Fruit fly (Drosophila melanogaster) whole organism, embryonic: ENCODE results near the gene Gss1.
A peak's percentile ranks its signal among the peaks of the same experiment; 100 is the strongest.

Source experiments
- Ada2b ChIP-seq: fragments of 200-800 bp; sonication (Bioruptor generic); IDR thresholded peaks from 2 replicates; pipeline ENCODE4 v1.3.6; 2022; ENCODE audit warnings: missing biosample characterization, missing genetic modification characterization
- Asciz ChIP-seq: fragments of 200-800 bp; sonication (Bioruptor generic); optimal IDR thresholded peaks from 2 replicates; lab custom pipeline; 2017; ENCODE audit warnings: missing biosample characterization, mild to moderate bottlenecking, missing genetic modification characterization, missing genetic modification reagents
- CG11093 ChIP-seq: fragments of 200-800 bp; sonication (Bioruptor generic); IDR thresholded peaks from 3 replicates; pipeline ENCODE4 v1.3.6; 2022; ENCODE audit warnings: missing biosample characterization, missing genetic modification characterization
- CG11247 ChIP-seq: fragments of 200-800 bp; sonication (Bioruptor generic); IDR thresholded peaks from 2 replicates; pipeline ENCODE4 v1.3.6; 2022; ENCODE audit warnings: missing biosample characterization, missing genetic modification characterization
- CG14014 ChIP-seq: fragments of 200-800 bp; sonication (Bioruptor generic); IDR thresholded peaks from 2 replicates; pipeline ENCODE4 v1.3.6; 2022; ENCODE audit warnings: missing biosample characterization, missing genetic modification characterization
- CG14050 ChIP-seq: fragments of 200-800 bp; sonication (Bioruptor generic); IDR thresholded peaks from 3 replicates; pipeline ENCODE4 v1.3.6; 2022; ENCODE audit warnings: missing biosample characterization, missing genetic modification characterization
- CG1529 ChIP-seq: fragments of 200-800 bp; sonication (Bioruptor generic); optimal IDR thresholded peaks from 3 replicates; lab custom pipeline; 2018; ENCODE audit warnings: missing biosample characterization, missing genetic modification characterization
- CG17359 ChIP-seq: fragments of 200-800 bp; sonication (Bioruptor generic); optimal IDR thresholded peaks from 3 replicates; lab custom pipeline; 2018; ENCODE audit warnings: missing biosample characterization, mild to moderate bottlenecking, missing genetic modification characterization, moderate library complexity
- CG17385 ChIP-seq: fragments of 200-800 bp; sonication (Bioruptor generic); optimal IDR thresholded peaks from 3 replicates; lab custom pipeline; 2018; ENCODE audit warnings: missing biosample characterization, mild to moderate bottlenecking, missing genetic modification characterization
- CG17912 ChIP-seq: fragments of 200-800 bp; sonication (Bioruptor generic); optimal IDR thresholded peaks from 2 replicates; lab custom pipeline; 2018; ENCODE audit warnings: missing biosample characterization, mild to moderate bottlenecking, missing genetic modification characterization
- CG18011 ChIP-seq: fragments of 200-800 bp; sonication (Bioruptor generic); optimal IDR thresholded peaks from 2 replicates; lab custom pipeline; 2017; ENCODE audit warnings: missing biosample characterization, missing genetic modification characterization, mild to moderate bottlenecking, moderate library complexity, missing genotype
- CG18262 ChIP-seq: fragments of 200-800 bp; optimal IDR thresholded peaks from 3 replicates; lab custom pipeline; 2019; ENCODE audit warnings: missing biosample characterization, mild to moderate bottlenecking, missing genetic modification characterization, moderate library complexity
- CG1832 ChIP-seq: fragments of 200-800 bp; sonication (Bioruptor generic); optimal IDR thresholded peaks from 2 replicates; lab custom pipeline; 2017; ENCODE audit warnings: missing biosample characterization, mild to moderate bottlenecking, missing genetic modification characterization, inconsistent platforms
- CG30431 ChIP-seq: fragments of 200-800 bp; sonication (Bioruptor generic); optimal IDR thresholded peaks from 2 replicates; lab custom pipeline; 2017; ENCODE audit warnings: missing biosample characterization, missing genetic modification characterization
- CG3065 ChIP-seq: fragments of 200-800 bp; sonication (Bioruptor generic); optimal IDR thresholded peaks from 2 replicates; lab custom pipeline; 2016; ENCODE audit warnings: missing biosample characterization, missing genetic modification characterization
- CG4328 ChIP-seq: fragments of 200-800 bp; sonication (Bioruptor generic); optimal IDR thresholded peaks from 3 replicates; lab custom pipeline; 2017; ENCODE audit warnings: missing biosample characterization, missing genetic modification reagents, missing genetic modification characterization
- CG6654 ChIP-seq: fragments of 200-800 bp; sonication (Bioruptor generic); optimal IDR thresholded peaks from 2 replicates; lab custom pipeline; 2017; ENCODE audit warnings: missing biosample characterization, mild to moderate bottlenecking, missing genetic modification characterization
- CG6765 ChIP-seq: fragments of 200-800 bp; sonication (Bioruptor generic); optimal IDR thresholded peaks from 3 replicates; lab custom pipeline; 2017; ENCODE audit warnings: missing biosample characterization, mild to moderate bottlenecking, missing genetic modification characterization
- CG6791 ChIP-seq: fragments of 200-800 bp; sonication (Bioruptor generic); IDR thresholded peaks from 3 replicates; pipeline ENCODE4 v1.3.6; 2022; ENCODE audit warnings: missing biosample characterization, missing genetic modification characterization; ENCODE audit not compliant: partially characterized antibody
- CG6854 ChIP-seq: fragments of 200-800 bp; sonication (Bioruptor generic); optimal IDR thresholded peaks from 3 replicates; lab custom pipeline; 2017; ENCODE audit warnings: missing biosample characterization, mild to moderate bottlenecking, missing genetic modification characterization
- CG7271 ChIP-seq: fragments of 200-800 bp; sonication (Bioruptor generic); optimal IDR thresholded peaks from 2 replicates; lab custom pipeline; 2018; ENCODE audit warnings: missing biosample characterization, mild to moderate bottlenecking, missing genetic modification characterization, moderate library complexity
- CG7556 ChIP-seq: fragments of 200-800 bp; sonication (Bioruptor generic); optimal IDR thresholded peaks from 2 replicates; lab custom pipeline; 2017; ENCODE audit warnings: missing biosample characterization, mild to moderate bottlenecking, missing genetic modification characterization
- CG8478 ChIP-seq: fragments of >200 bp; optimal IDR thresholded peaks from 2 replicates; lab custom pipeline; 2018
- CG9817 ChIP-seq: fragments of 200-800 bp; sonication (Bioruptor generic); optimal IDR thresholded peaks from 2 replicates; lab custom pipeline; 2018; ENCODE audit warnings: missing biosample characterization, mild to moderate bottlenecking, missing genetic modification characterization, moderate library complexity
- CrebB ChIP-seq: fragments of 200-800 bp; sonication (Bioruptor generic); optimal IDR thresholded peaks from 3 replicates; lab custom pipeline; 2018; ENCODE audit warnings: missing biosample characterization, mild to moderate bottlenecking, missing genetic modification characterization
- E2f2 ChIP-seq: fragments of 200-800 bp; sonication (Bioruptor generic); IDR thresholded peaks from 2 replicates; pipeline ENCODE4 v1.3.6; 2022; ENCODE audit warnings: missing biosample characterization, missing genetic modification characterization
- ERR ChIP-seq: fragments of 200-800 bp; sonication (Bioruptor generic); optimal IDR thresholded peaks from 2 replicates; lab custom pipeline; 2016; ENCODE audit warnings: missing biosample characterization, missing genetic modification characterization
- Fer1 ChIP-seq: fragments of 200-800 bp; sonication (Bioruptor generic); optimal IDR thresholded peaks from 2 replicates; lab custom pipeline; 2017; ENCODE audit warnings: missing biosample characterization, mild to moderate bottlenecking, missing genetic modification characterization
- Gug ChIP-seq: fragments of 200-800 bp; sonication (Bioruptor generic); IDR thresholded peaks from 4 replicates; pipeline ENCODE4 v1.3.6; 2022; ENCODE audit warnings: missing biosample characterization, missing genetic modification characterization
- HLH4C ChIP-seq: fragments of 200-800 bp; sonication (Bioruptor generic); IDR thresholded peaks from 3 replicates; pipeline ENCODE4 v1.3.6; 2022; ENCODE audit warnings: missing biosample characterization, missing genetic modification characterization; ENCODE audit not compliant: partially characterized antibody
- Pdp1 ChIP-seq, 2 experiments: fragments of 200-800 bp; sonication (Bioruptor generic); optimal IDR thresholded peaks; 3 replicates each; lab custom pipeline; 2016; ENCODE audit warnings: missing biosample characterization in 2 of 2, missing genetic modification characterization in 2 of 2, mild to moderate bottlenecking in 1 of 2, moderate library complexity in 1 of 2
- Ravus ChIP-seq: fragments of 200-800 bp; sonication (Bioruptor generic); IDR thresholded peaks from 2 replicates; pipeline ENCODE4 v1.3.6; 2022; ENCODE audit warnings: missing biosample characterization, missing genetic modification characterization
- TFAM ChIP-seq: fragments of 200-800 bp; sonication (Bioruptor generic); optimal IDR thresholded peaks from 2 replicates; lab custom pipeline; 2017; ENCODE audit warnings: missing biosample characterization, missing genetic modification characterization, inconsistent platforms
- bcd ChIP-seq: fragments of 200-800 bp; sonication (Bioruptor generic); optimal IDR thresholded peaks from 2 replicates; lab custom pipeline; 2017; ENCODE audit warnings: missing biosample characterization, mild to moderate bottlenecking, missing genetic modification characterization
- dati ChIP-seq: fragments of 200-800 bp; sonication (Bioruptor generic); IDR thresholded peaks from 2 replicates; pipeline ENCODE4 v1.3.6; 2022; ENCODE audit warnings: missing biosample characterization, missing genetic modification characterization
- fd3F ChIP-seq: fragments of 200-800 bp; sonication (Bioruptor generic); optimal IDR thresholded peaks from 2 replicates; lab custom pipeline; 2018; ENCODE audit warnings: missing biosample characterization, mild to moderate bottlenecking, missing genetic modification characterization, moderate library complexity
- fd96Cb ChIP-seq: fragments of 200-800 bp; sonication (Bioruptor generic); optimal IDR thresholded peaks from 2 replicates; lab custom pipeline; 2018; ENCODE audit warnings: missing biosample characterization, mild to moderate bottlenecking, missing genetic modification characterization, moderate library complexity
- fru ChIP-seq: fragments of >200 bp; optimal IDR thresholded peaks from 2 replicates; lab custom pipeline; 2017
- ftz-f1 ChIP-seq: fragments of 200-800 bp; sonication (Bioruptor generic); optimal IDR thresholded peaks from 2 replicates; lab custom pipeline; 2016; ENCODE audit warnings: missing biosample characterization, missing genetic modification characterization
- gsb ChIP-seq: fragments of 200-800 bp; sonication (Bioruptor generic); IDR thresholded peaks from 2 replicates; pipeline ENCODE4 v1.3.6; 2022; ENCODE audit warnings: missing biosample characterization, missing genetic modification characterization
- hth ChIP-seq: fragments of >200 bp; optimal IDR thresholded peaks from 2 replicates; lab custom pipeline; 2017; ENCODE audit warnings: inconsistent platforms
- jumu ChIP-seq: fragments of 200-800 bp; sonication (Bioruptor generic); optimal IDR thresholded peaks from 3 replicates; lab custom pipeline; 2016; ENCODE audit warnings: missing biosample characterization, missing genetic modification characterization
- mam ChIP-seq: fragments of 200-800 bp; sonication (Bioruptor generic); optimal IDR thresholded peaks from 3 replicates; lab custom pipeline; 2016; ENCODE audit warnings: missing biosample characterization, missing genetic modification characterization
- oc ChIP-seq: fragments of 200-800 bp; sonication (Bioruptor generic); optimal IDR thresholded peaks from 2 replicates; lab custom pipeline; 2018; ENCODE audit warnings: missing biosample characterization, mild to moderate bottlenecking, missing genetic modification characterization, moderate library complexity
- peb ChIP-seq: fragments of 200-800 bp; sonication (Bioruptor generic); IDR thresholded peaks from 2 replicates; pipeline ENCODE4 v1.3.6; 2022; ENCODE audit warnings: missing biosample characterization, missing genetic modification characterization
- pnt ChIP-seq: fragments of 200-800 bp; sonication (Bioruptor generic); optimal IDR thresholded peaks from 3 replicates; lab custom pipeline; 2016; ENCODE audit warnings: missing biosample characterization, missing genetic modification characterization
- row ChIP-seq: fragments of 200-800 bp; sonication (Bioruptor generic); IDR thresholded peaks from 3 replicates; pipeline ENCODE4 v1.3.6; 2022; ENCODE audit warnings: missing biosample characterization, missing genetic modification characterization
- sens ChIP-seq: fragments of 200-800 bp; sonication (Bioruptor generic); peaks from one replicate; lab custom pipeline; 2016; ENCODE audit warnings: missing biosample characterization, missing genetic modification characterization
- tll ChIP-seq, 2 experiments: fragments of 200-800 bp in 1 of 2; fragments of >200 bp in 1 of 2; sonication (Bioruptor generic) in 1 of 2; optimal IDR thresholded peaks; 2 replicates each; lab custom pipeline; 2017 to 2019; ENCODE audit warnings: missing biosample characterization in 2 of 2, missing genetic modification characterization in 2 of 2, mild to moderate bottlenecking in 1 of 2, moderate library complexity in 1 of 2
- unc-4 ChIP-seq: fragments of 200-800 bp; sonication (Bioruptor generic); IDR thresholded peaks from 2 replicates; pipeline ENCODE4 v1.3.6; 2022; ENCODE audit warnings: missing biosample characterization, missing genetic modification characterization; ENCODE audit not compliant: partially characterized antibody
- z ChIP-seq: fragments of 200-800 bp; sonication (Bioruptor generic); IDR thresholded peaks from 3 replicates; pipeline ENCODE4 v1.3.6; 2022; ENCODE audit warnings: missing biosample characterization, missing genetic modification characterization
- zf30C ChIP-seq: fragments of 200-800 bp; sonication (Bioruptor generic); optimal IDR thresholded peaks from 3 replicates; lab custom pipeline; 2018; ENCODE audit warnings: missing biosample characterization, mild to moderate bottlenecking, missing genetic modification characterization

Gene Gss1

dm6 chrX:17844623-17845022, 44.7 kb upstream of the Gss1 start, which contains the start of the genes CG8142 and Ucp4A (continued):
- TF ChIP-seq unc-4 (GFP tag; lab: Robert Waterston, UW), result no peak
- peak; percentile 93 for TF ChIP-seq bcd
- TF ChIP-seq mam (GFP tag; lab: Kevin White, UChicago), result peak; percentile 71
- TF ChIP-seq z, result peak; percentile 29; the same call in 1 of the 3 replicates
- no peak for TF ChIP-seq CG8478 (lab: Kevin White, UChicago)
- TF ChIP-seq CG6791, result no peak
- peak; percentile 88 for TF ChIP-seq gsb (GFP tag; lab: Robert Waterston, UW)
- peak; percentile 52 for TF ChIP-seq pnt (GFP tag; lab: Kevin White, UChicago)
- peak; percentile 96 for TF ChIP-seq CG11093
- peak; percentile 62 for TF ChIP-seq CG6654
- peak; percentile 93 for TF ChIP-seq Ada2b (GFP tag; lab: Robert Waterston, UW)
- peak; percentile 86 for TF ChIP-seq sens (GFP tag; lab: Kevin White, UChicago)
- TF ChIP-seq CG6854, result peak; percentile 76
- TF ChIP-seq tll (GFP tag; optimal IDR thresholded peaks at IDR 0.05; lab: Kevin White, UChicago), result peak in 1 of 2 experiments; percentile 7
- TF ChIP-seq CG4328 (GFP tag; lab: Kevin White, UChicago), result peak; percentile 85
- TF ChIP-seq CG17359 (tag; lab: Kevin White, UChicago), result peak; percentile 93
- peak; percentile 91 for TF ChIP-seq CG18262 (tag; lab: Kevin White, UChicago)
- TF ChIP-seq jumu, result peak; percentile 27
- no peak for TF ChIP-seq hth
- TF ChIP-seq Fer1 (GFP tag; lab: Kevin White, UChicago), result peak; percentile 93
- no peak for TF ChIP-seq ERR
- peak; percentile 76 for TF ChIP-seq Asciz (GFP tag; lab: Kevin White, UChicago)
- TF ChIP-seq CrebB (tag; lab: Kevin White, UChicago), result peak; percentile 66
- peak; percentile 25 for TF ChIP-seq ftz-f1 (GFP tag; lab: Kevin White, UChicago)
- TF ChIP-seq CG1832 (GFP tag; lab: Kevin White, UChicago), result no peak
- TF ChIP-seq CG17912 (GFP tag; lab: Kevin White, UChicago), result peak; percentile 25
- TF ChIP-seq CG14050, result peak; percentile 92
- peak; percentile 49 to 65 for TF ChIP-seq Pdp1 (GFP tag; optimal IDR thresholded peaks at IDR 0.05; lab: Kevin White, UChicago)
- peak; percentile 91 for TF ChIP-seq zf30C (GFP tag; lab: Kevin White, UChicago)
- TF ChIP-seq peb, result peak; percentile 96
- TF ChIP-seq oc (tag; lab: Kevin White, UChicago), result peak; percentile 78
- peak; percentile 77 for TF ChIP-seq CG6765 (GFP tag; lab: Kevin White, UChicago)
- peak; percentile 92 for TF ChIP-seq Gug
- TF ChIP-seq CG11247 (GFP tag; lab: Robert Waterston, UW), result peak; percentile 93
- TF ChIP-seq CG30431 (GFP tag; lab: Kevin White, UChicago), result peak; percentile 87
- TF ChIP-seq dati, result peak; percentile 68
- no peak for TF ChIP-seq HLH4C
- peak; percentile 50 for TF ChIP-seq TFAM (GFP tag; lab: Kevin White, UChicago)
- TF ChIP-seq CG9817 (tag; lab: Kevin White, UChicago), result peak; percentile 89
- peak; percentile 69 for TF ChIP-seq CG18011
- peak; percentile 79 for TF ChIP-seq CG17385 (GFP tag; lab: Kevin White, UChicago)
- peak; percentile 81 for TF ChIP-seq CG3065 (GFP tag; lab: Kevin White, UChicago)
- TF ChIP-seq Ravus (GFP tag; lab: Robert Waterston, UW), result peak; percentile 80
- no peak for TF ChIP-seq fru
- peak; percentile 91 for TF ChIP-seq fd3F (GFP tag; lab: Kevin White, UChicago)
- peak; percentile 99 for TF ChIP-seq row
- TF ChIP-seq CG14014 (GFP tag; lab: Robert Waterston, UW), result peak; percentile 95
- peak; percentile 84 for TF ChIP-seq CG7271
- peak; percentile 93 for TF ChIP-seq fd96Cb (tag; lab: Kevin White, UChicago)
- TF ChIP-seq E2f2 (GFP tag; lab: Robert Waterston, UW), result peak; percentile 86
- peak; percentile 87 for TF ChIP-seq CG7556 (GFP tag; lab: Kevin White, UChicago)
- TF ChIP-seq CG1529 (GFP tag; lab: Kevin White, UChicago), result peak; percentile 66
